Worm (Caenorhabditis elegans): ENCODE measurements around the gene T14B4.20.

ce11 chrII:6744648-6745047 lies 27.9 kb downstream of the T14B4.20 start, which contains the start of gene ins-15:
- TF ChIP-seq F13H6.1 (tag; optimal IDR thresholded peaks at IDR 0.05) (no peak), sox-2 (GFP tag; IDR thresholded peaks at IDR 0.05) (no peak), ama-1 (optimal IDR thresholded peaks at IDR 0.05) (no peak), pqm-1 (tag; optimal IDR thresholded peaks at IDR 0.05) (no peak)

Measured in whole organism, late embryonic.